Fruit fly (Drosophila melanogaster) whole organism, embryonic: ENCODE measurements around the gene CG18258.
A peak's percentile ranks its signal among the peaks of the same experiment; 100 is the strongest.

Source experiments
- Aef1 ChIP-seq: fragments of 200-800 bp; sonication (Bioruptor generic); IDR thresholded peaks from 3 replicates; pipeline ENCODE4 v1.3.6; 2022; ENCODE audit warnings: missing biosample characterization, missing genetic modification characterization
- Asciz ChIP-seq: fragments of 200-800 bp; sonication (Bioruptor generic); optimal IDR thresholded peaks from 2 replicates; lab custom pipeline; 2017; ENCODE audit warnings: missing biosample characterization, mild to moderate bottlenecking, missing genetic modification characterization, missing genetic modification reagents
- Atf3 ChIP-seq: fragments of 200-800 bp; sonication (Bioruptor generic); optimal IDR thresholded peaks from 3 replicates; lab custom pipeline; 2016; ENCODE audit warnings: missing biosample characterization, missing genetic modification characterization
- Blimp-1 ChIP-seq: fragments of 200-800 bp; sonication (Bioruptor generic); optimal IDR thresholded peaks from 3 replicates; lab custom pipeline; 2018; ENCODE audit warnings: missing biosample characterization, missing genetic modification characterization, mild to moderate bottlenecking, moderate library complexity, missing genetic modification reagents
- C15 ChIP-seq: fragments of 200-800 bp; sonication (Bioruptor generic); IDR thresholded peaks from 3 replicates; pipeline ENCODE4 v1.3.6; 2022; ENCODE audit warnings: missing biosample characterization, missing genetic modification characterization
- CG10274 ChIP-seq: fragments of 200-800 bp; sonication (Bioruptor generic); optimal IDR thresholded peaks from 3 replicates; lab custom pipeline; 2017; ENCODE audit warnings: missing biosample characterization, mild to moderate bottlenecking, missing genetic modification characterization
- CG10462 ChIP-seq: fragments of 200-800 bp; sonication (Bioruptor generic); optimal IDR thresholded peaks from 2 replicates; lab custom pipeline; 2016; ENCODE audit warnings: missing biosample characterization, missing genetic modification characterization
- CG11696 ChIP-seq: fragments of 200-800 bp; sonication (Bioruptor generic); IDR thresholded peaks from 2 replicates; pipeline ENCODE4 v1.3.6; 2022; ENCODE audit warnings: missing biosample characterization, missing genetic modification characterization
- CG12104 ChIP-seq: fragments of 200-800 bp; sonication (Bioruptor generic); optimal IDR thresholded peaks from 3 replicates; lab custom pipeline; 2016; ENCODE audit warnings: missing biosample characterization, missing genetic modification characterization
- CG12299 ChIP-seq: fragments of 200-800 bp; sonication (Bioruptor generic); optimal IDR thresholded peaks from 2 replicates; lab custom pipeline; 2018; ENCODE audit warnings: missing biosample characterization, mild to moderate bottlenecking, missing genetic modification characterization
- CG13894 ChIP-seq: fragments of 200-800 bp; sonication (Bioruptor generic); optimal IDR thresholded peaks from 3 replicates; lab custom pipeline; 2018; ENCODE audit warnings: missing biosample characterization, mild to moderate bottlenecking, missing genetic modification characterization, moderate library complexity
- CG15073 ChIP-seq: fragments of 200-800 bp; sonication (Bioruptor generic); optimal IDR thresholded peaks from 2 replicates; lab custom pipeline; 2016; ENCODE audit warnings: missing biosample characterization, missing genetic modification characterization
- CG15514 ChIP-seq: fragments of 200-800 bp; sonication (Bioruptor generic); optimal IDR thresholded peaks from 3 replicates; lab custom pipeline; 2017; ENCODE audit warnings: missing biosample characterization, missing genetic modification characterization, mild to moderate bottlenecking, moderate library complexity, missing genetic modification reagents
- CG1602 ChIP-seq: fragments of 200-800 bp; sonication (Bioruptor generic); optimal IDR thresholded peaks from 3 replicates; lab custom pipeline; 2016; ENCODE audit warnings: missing biosample characterization, missing genetic modification characterization
- CG16813 ChIP-seq: fragments of 200-800 bp; sonication (Bioruptor generic); IDR thresholded peaks from 3 replicates; pipeline ENCODE4 v1.3.6; 2022; ENCODE audit warnings: missing biosample characterization, missing genetic modification characterization; ENCODE audit not compliant: partially characterized antibody
- CG17328 ChIP-seq: fragments of 200-800 bp; sonication (Bioruptor generic); IDR thresholded peaks from 2 replicates; pipeline ENCODE4 v1.3.6; 2022; ENCODE audit warnings: missing biosample characterization, missing genetic modification characterization
- CG1792 ChIP-seq: fragments of 200-800 bp; sonication (Bioruptor generic); optimal IDR thresholded peaks from 2 replicates; lab custom pipeline; 2016; ENCODE audit warnings: missing biosample characterization, missing genetic modification characterization
- CG18599 ChIP-seq: fragments of 200-800 bp; sonication (Bioruptor generic); optimal IDR thresholded peaks from 3 replicates; lab custom pipeline; 2017; ENCODE audit warnings: missing biosample characterization, missing genetic modification characterization, mild to moderate bottlenecking, moderate library complexity, missing genetic modification reagents
- CG31441 ChIP-seq: fragments of 200-800 bp; sonication (Bioruptor generic); IDR thresholded peaks from 2 replicates; pipeline ENCODE4 v1.3.6; 2022; ENCODE audit warnings: missing biosample characterization, missing genetic modification characterization
- CG4730 ChIP-seq: fragments of 200-800 bp; sonication (Bioruptor generic); IDR thresholded peaks from 2 replicates; pipeline ENCODE4 v1.3.6; 2022; ENCODE audit warnings: missing biosample characterization, missing genetic modification characterization
- CG4854 ChIP-seq: fragments of 200-800 bp; sonication (Bioruptor generic); optimal IDR thresholded peaks from 2 replicates; lab custom pipeline; 2016; ENCODE audit warnings: missing biosample characterization, missing genetic modification characterization, inconsistent platforms
- CG7987 ChIP-seq: fragments of 200-800 bp; sonication (Bioruptor generic); optimal IDR thresholded peaks from 2 replicates; lab custom pipeline; 2018; ENCODE audit warnings: missing biosample characterization, mild to moderate bottlenecking, missing genetic modification characterization, moderate library complexity
- CG8290 ChIP-seq, 3 experiments: fragments of 200-800 bp; sonication (Bioruptor generic); optimal IDR thresholded peaks; 2 replicates each; lab custom pipeline; 2016 to 2019; ENCODE audit warnings: missing biosample characterization in 3 of 3, missing genetic modification characterization in 3 of 3, mild to moderate bottlenecking in 2 of 3, moderate library complexity in 1 of 3
- Deaf1 ChIP-seq: fragments of 200-800 bp; optimal IDR thresholded peaks from 3 replicates; lab custom pipeline; 2019; ENCODE audit warnings: missing biosample characterization, mild to moderate bottlenecking, missing genetic modification characterization, moderate library complexity
- Doc3 ChIP-seq: fragments of 200-800 bp; sonication (Bioruptor generic); IDR thresholded peaks from 3 replicates; pipeline ENCODE4 v1.3.6; 2022; ENCODE audit warnings: missing biosample characterization, missing genetic modification characterization; ENCODE audit not compliant: partially characterized antibody
- Eip74EF ChIP-seq, 2 experiments: fragments of 200-800 bp in 1 of 2; fragments of >200 bp in 1 of 2; sonication (Bioruptor generic) in 1 of 2; optimal IDR thresholded peaks; 2 replicates each; lab custom pipeline; 2017 to 2019; ENCODE audit warnings: missing biosample characterization in 2 of 2, missing genetic modification characterization in 2 of 2, mild to moderate bottlenecking in 1 of 2, moderate library complexity in 1 of 2
- Gug ChIP-seq: fragments of 200-800 bp; sonication (Bioruptor generic); IDR thresholded peaks from 4 replicates; pipeline ENCODE4 v1.3.6; 2022; ENCODE audit warnings: missing biosample characterization, missing genetic modification characterization
- Hr51 ChIP-seq, 2 experiments: fragments of 200-800 bp; sonication (Bioruptor generic); optimal IDR thresholded peaks; 2 replicates in 1 of 2; 3 replicates in 1 of 2; lab custom pipeline; 2016 to 2018; ENCODE audit warnings: missing biosample characterization in 2 of 2, missing genetic modification characterization in 2 of 2, mild to moderate bottlenecking in 1 of 2, moderate library complexity in 1 of 2
- MTF-1 ChIP-seq: fragments of 200-800 bp; sonication (Bioruptor generic); optimal IDR thresholded peaks from 2 replicates; lab custom pipeline; 2018; ENCODE audit warnings: missing biosample characterization, mild to moderate bottlenecking, missing genetic modification characterization, borderline replicate concordance
- Oaz ChIP-seq: fragments of 200-800 bp; sonication (Bioruptor generic); IDR thresholded peaks from 2 replicates; pipeline ENCODE4 v1.3.6; 2022; ENCODE audit warnings: missing biosample characterization, missing genetic modification characterization
- PHDP ChIP-seq: fragments of 200-800 bp; sonication (Bioruptor generic); optimal IDR thresholded peaks from 3 replicates; lab custom pipeline; 2018; ENCODE audit warnings: missing biosample characterization, mild to moderate bottlenecking, missing genetic modification characterization, moderate library complexity
- Six4 ChIP-seq: fragments of 200-800 bp; sonication (Bioruptor generic); optimal IDR thresholded peaks from 2 replicates; lab custom pipeline; 2016; ENCODE audit warnings: missing biosample characterization, missing genetic modification characterization
- Sox102F ChIP-seq: fragments of 200-800 bp; sonication (Bioruptor generic); optimal IDR thresholded peaks from 2 replicates; lab custom pipeline; 2018; ENCODE audit warnings: missing biosample characterization, mild to moderate bottlenecking, missing genetic modification characterization, moderate library complexity
- Usf ChIP-seq: fragments of 200-800 bp; sonication (Bioruptor generic); optimal IDR thresholded peaks from 2 replicates; lab custom pipeline; 2017; ENCODE audit warnings: missing genotype, missing biosample characterization, missing genetic modification characterization
- bigmax ChIP-seq: fragments of 200-800 bp; sonication (Bioruptor generic); optimal IDR thresholded peaks from 2 replicates; lab custom pipeline; 2018; ENCODE audit warnings: missing biosample characterization, mild to moderate bottlenecking, missing genetic modification characterization
- cad ChIP-seq: fragments of >200 bp; optimal IDR thresholded peaks from 2 replicates; lab custom pipeline; 2017; ENCODE audit warnings: missing biosample characterization, missing genetic modification characterization
- chm ChIP-seq: fragments of 200-800 bp; sonication (Bioruptor generic); IDR thresholded peaks from 2 replicates; pipeline ENCODE4 v1.3.6; 2022; ENCODE audit warnings: missing biosample characterization, missing genetic modification characterization
- ci ChIP-seq: fragments of 200-800 bp; sonication (Bioruptor generic); IDR thresholded peaks from 3 replicates; pipeline ENCODE4 v1.3.6; 2022; ENCODE audit warnings: missing biosample characterization, missing genetic modification characterization
- disco-r ChIP-seq: fragments of 200-800 bp; sonication (Bioruptor generic); optimal IDR thresholded peaks from 2 replicates; lab custom pipeline; 2016; ENCODE audit warnings: missing biosample characterization, missing genetic modification characterization
- dmrt99B ChIP-seq: fragments of 200-800 bp; sonication (Bioruptor generic); optimal IDR thresholded peaks from 2 replicates; lab custom pipeline; 2018; ENCODE audit warnings: missing biosample characterization, mild to moderate bottlenecking, missing genetic modification characterization, moderate library complexity
- hkb ChIP-seq, 2 experiments: fragments of 200-800 bp in 1 of 2; fragments of >200 bp in 1 of 2; sonication (Bioruptor generic) in 1 of 2; IDR thresholded peaks in 1 of 2; optimal IDR thresholded peaks in 1 of 2; 2 replicates each; pipeline versions ENCODE4 v1.3.6 to Lab custom; 2017 to 2022; ENCODE audit warnings: missing biosample characterization in 1 of 2, missing genetic modification characterization in 1 of 2
- oc ChIP-seq: fragments of 200-800 bp; sonication (Bioruptor generic); optimal IDR thresholded peaks from 2 replicates; lab custom pipeline; 2018; ENCODE audit warnings: missing biosample characterization, mild to moderate bottlenecking, missing genetic modification characterization, moderate library complexity
- phol ChIP-seq: fragments of 200-800 bp; sonication (Bioruptor generic); optimal IDR thresholded peaks from 3 replicates; lab custom pipeline; 2018; ENCODE audit warnings: missing biosample characterization, mild to moderate bottlenecking, missing genetic modification characterization, moderate library complexity
- seq ChIP-seq: fragments of 200-800 bp; sonication (Bioruptor generic); IDR thresholded peaks from 2 replicates; pipeline ENCODE4 v1.3.6; 2022; ENCODE audit warnings: missing biosample characterization, missing genetic modification characterization
- slou ChIP-seq: fragments of 200-800 bp; sonication (Bioruptor generic); optimal IDR thresholded peaks from 3 replicates; lab custom pipeline; 2016; ENCODE audit warnings: missing biosample characterization, missing genetic modification characterization
- stwl ChIP-seq: fragments of 200-800 bp; sonication (Bioruptor generic); optimal IDR thresholded peaks from 3 replicates; lab custom pipeline; 2018; ENCODE audit warnings: missing biosample characterization, mild to moderate bottlenecking, missing genetic modification characterization, moderate library complexity
- tgo ChIP-seq: fragments of 200-800 bp; sonication (Bioruptor generic); IDR thresholded peaks from 3 replicates; pipeline ENCODE4 v1.3.6; 2022; ENCODE audit warnings: missing biosample characterization, missing genetic modification characterization
- tio ChIP-seq: fragments of 200-800 bp; sonication (Bioruptor generic); optimal IDR thresholded peaks from 2 replicates; lab custom pipeline; 2017; ENCODE audit warnings: missing biosample characterization, missing genetic modification characterization, inconsistent platforms
- zfh2 ChIP-seq: fragments of 200-800 bp; sonication (Bioruptor generic); optimal IDR thresholded peaks from 2 replicates; lab custom pipeline; 2016; ENCODE audit warnings: missing biosample characterization, missing genetic modification characterization

Gene CG18258

DNA sequence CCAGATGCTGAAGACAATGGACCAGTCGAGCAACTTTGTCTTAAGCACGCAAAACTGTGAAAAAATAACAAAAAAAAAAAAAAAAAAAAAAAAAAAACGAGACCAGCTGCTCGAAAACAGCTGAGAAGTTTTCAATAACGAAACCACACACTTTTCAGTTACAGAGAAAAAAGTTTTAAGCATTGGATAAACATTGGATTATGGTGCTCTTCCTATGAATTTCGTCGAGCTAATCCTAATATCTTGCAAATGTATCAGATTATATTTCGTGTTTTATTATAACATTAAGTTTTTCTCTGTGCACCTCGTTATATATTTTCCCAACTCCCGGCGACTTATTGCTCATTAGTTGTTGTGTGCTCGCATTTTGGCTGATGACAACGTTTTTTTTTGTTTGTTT, 35.6 kb upstream of the CG18258 start (continued):
- peak; percentile 51 for TF ChIP-seq PHDP (tag; lab: Kevin White, UChicago)
- peak; percentile 43; the same call in 2 of the 3 replicates for TF ChIP-seq Aef1 (GFP tag; lab: Robert Waterston, UW)
- 0 out of 4 replicates have a peak, but pooled peaks have one; percentile 21 for TF ChIP-seq Gug (GFP tag; lab: Robert Waterston, UW)
- TF ChIP-seq CG17328 (GFP tag; lab: Robert Waterston, UW), result peak; percentile 56
- TF ChIP-seq CG1602, result no peak
- no peak for TF ChIP-seq CG8290 (GFP tag; optimal IDR thresholded peaks at IDR 0.05; lab: Kevin White, UChicago)
- peak in 1 of 2 experiments; percentile 47 for TF ChIP-seq CG8290 (tag; optimal IDR thresholded peaks at IDR 0.05; lab: Kevin White, UChicago)
- peak; percentile 48 for TF ChIP-seq disco-r (GFP tag; lab: Kevin White, UChicago)
- TF ChIP-seq bigmax, result no peak
- no peak for TF ChIP-seq stwl (tag; lab: Kevin White, UChicago)
- peak; percentile 43 for TF ChIP-seq CG15514
- no peak for TF ChIP-seq Doc3
- no peak for TF ChIP-seq CG16813 (GFP tag; lab: Robert Waterston, UW)
- 0 out of 2 replicates have a peak, but pooled peaks have one; percentile 29 for TF ChIP-seq CG11696 (GFP tag; lab: Robert Waterston, UW)
- TF ChIP-seq cad (GFP tag; lab: Kevin White, UChicago), result no peak
- TF ChIP-seq Six4, result peak; percentile 7
- no peak for TF ChIP-seq zfh2 (GFP tag; lab: Kevin White, UChicago)
- no peak for TF ChIP-seq CG15073 (GFP tag; lab: Kevin White, UChicago)
- peak; percentile 16; the same call in 1 of the 2 replicates for TF ChIP-seq seq
- TF ChIP-seq oc (tag; lab: Kevin White, UChicago), result peak; percentile 66
- peak; percentile 68 for TF ChIP-seq dmrt99B
- TF ChIP-seq Blimp-1 (GFP tag; lab: Kevin White, UChicago), result peak; percentile 53
- TF ChIP-seq hkb (optimal IDR thresholded peaks at IDR 0.05; lab: Kevin White, UChicago), result no peak
- TF ChIP-seq hkb (GFP tag; IDR thresholded peaks at IDR 0.05; lab: Robert Waterston, UW), result peak; percentile 72
- TF ChIP-seq CG4730 (GFP tag; lab: Robert Waterston, UW), result peak; percentile 31; the same call in 1 of the 2 replicates
- TF ChIP-seq Usf, result no peak
- TF ChIP-seq slou (GFP tag; lab: Kevin White, UChicago), result no peak
- TF ChIP-seq Eip74EF (GFP tag; optimal IDR thresholded peaks at IDR 0.05; lab: Kevin White, UChicago), result no peak
- no peak for TF ChIP-seq C15 (GFP tag; lab: Robert Waterston, UW)
- peak; percentile 36 for TF ChIP-seq CG13894
- TF ChIP-seq tgo (GFP tag; lab: Robert Waterston, UW), result peak; percentile 68; the same call in 2 of the 3 replicates
- no peak for TF ChIP-seq chm (GFP tag; lab: Robert Waterston, UW)
- TF ChIP-seq CG4854, result no peak
- TF ChIP-seq MTF-1, result no peak
- no peak for TF ChIP-seq CG10462 (GFP tag; lab: Kevin White, UChicago)
- TF ChIP-seq Deaf1, result peak; percentile 12
- TF ChIP-seq Asciz (GFP tag; lab: Kevin White, UChicago), result peak; percentile 47
- peak; percentile 35 for TF ChIP-seq phol (tag; lab: Kevin White, UChicago)
- TF ChIP-seq CG12104 (GFP tag; lab: Kevin White, UChicago), result no peak
- peak; percentile 41; the same call in 1 of the 2 replicates for TF ChIP-seq Oaz (GFP tag; lab: Robert Waterston, UW)
- TF ChIP-seq CG10274 (GFP tag; lab: Kevin White, UChicago), result no peak
- TF ChIP-seq Atf3 (GFP tag; lab: Kevin White, UChicago), result no peak
- TF ChIP-seq CG7987, result no peak
- peak; percentile 43 for TF ChIP-seq tio (GFP tag; lab: Kevin White, UChicago)
- no peak for TF ChIP-seq CG1792 (GFP tag; lab: Kevin White, UChicago)
- TF ChIP-seq CG18599 (GFP tag; lab: Kevin White, UChicago), result peak; percentile 53
- TF ChIP-seq Sox102F (GFP tag; lab: Kevin White, UChicago), result peak; percentile 66
- peak; percentile 79 for TF ChIP-seq ci (GFP tag; lab: Robert Waterston, UW)
- no peak for TF ChIP-seq CG12299 (tag; lab: Kevin White, UChicago)
- no peak for TF ChIP-seq CG31441 (GFP tag; lab: Robert Waterston, UW)
- peak; percentile 36 to 67 for TF ChIP-seq Hr51 (GFP tag; optimal IDR thresholded peaks at IDR 0.05; lab: Kevin White, UChicago)
